Fruit fly (Drosophila melanogaster) whole organism, adult: Measurements from ENCODE around the gene tai.
A peak's percentile ranks its signal among the peaks of the same experiment; 100 is the strongest.

Source experiments
- CG11617 ChIP-seq: fragments of 200-800 bp; sonication (Bioruptor generic); optimal IDR thresholded peaks from 2 replicates; lab custom pipeline; 2017; ENCODE audit warnings: mild to moderate bottlenecking, missing biosample characterization, missing genetic modification reagents, missing genetic modification characterization
- CG12768 ChIP-seq: fragments of 200-800 bp; sonication (Bioruptor generic); optimal IDR thresholded peaks from 2 replicates; lab custom pipeline; 2017; ENCODE audit warnings: missing biosample characterization, missing genetic modification characterization, mild to moderate bottlenecking, moderate library complexity, missing genetic modification reagents
- CG14711 ChIP-seq: fragments of 200-800 bp; sonication (Bioruptor generic); optimal IDR thresholded peaks from 2 replicates; lab custom pipeline; 2018; ENCODE audit warnings: missing biosample characterization, mild to moderate bottlenecking, missing genetic modification characterization, moderate library complexity
- CG1620 ChIP-seq: fragments of 200-800 bp; sonication (Bioruptor generic); optimal IDR thresholded peaks from 2 replicates; lab custom pipeline; 2016; ENCODE audit warnings: missing biosample characterization, missing genetic modification characterization
- CG33017 ChIP-seq: fragments of 200-800 bp; sonication (Bioruptor generic); optimal IDR thresholded peaks from 2 replicates; lab custom pipeline; 2018; ENCODE audit warnings: missing biosample characterization, mild to moderate bottlenecking, missing genetic modification characterization, moderate library complexity
- CG5204 ChIP-seq: fragments of 200-800 bp; sonication (Bioruptor generic); optimal IDR thresholded peaks from 2 replicates; lab custom pipeline; 2016; ENCODE audit warnings: missing biosample characterization, missing genetic modification characterization
- CG7045 ChIP-seq: fragments of 200-800 bp; sonication (Bioruptor generic); optimal IDR thresholded peaks from 2 replicates; lab custom pipeline; 2017; ENCODE audit warnings: missing biosample characterization, mild to moderate bottlenecking, missing genetic modification characterization
- CG7101 ChIP-seq: fragments of 200-800 bp; sonication (Bioruptor generic); optimal IDR thresholded peaks from 2 replicates; lab custom pipeline; 2018; ENCODE audit warnings: missing biosample characterization, mild to moderate bottlenecking, missing genetic modification characterization, moderate library complexity
- Clk ChIP-seq: fragments of 200-800 bp; sonication (Bioruptor generic); optimal IDR thresholded peaks from 2 replicates; lab custom pipeline; 2017; ENCODE audit warnings: missing biosample characterization, missing genetic modification characterization
- Crg-1 ChIP-seq: fragments of 200-800 bp; sonication (Bioruptor generic); optimal IDR thresholded peaks from 2 replicates; lab custom pipeline; 2016; ENCODE audit warnings: missing biosample characterization, missing genetic modification characterization
- Hr96 ChIP-seq: fragments of 200-800 bp; sonication (Bioruptor generic); optimal IDR thresholded peaks from 2 replicates; lab custom pipeline; 2016; ENCODE audit warnings: missing biosample characterization, missing genetic modification characterization
- Mnt ChIP-seq: fragments of 200-800 bp; sonication (Bioruptor generic); optimal IDR thresholded peaks from 2 replicates; lab custom pipeline; 2016; ENCODE audit warnings: missing biosample characterization, mild to moderate bottlenecking, missing genetic modification characterization
- bab1 ChIP-seq: fragments of 200-800 bp; sonication (Bioruptor generic); optimal IDR thresholded peaks from 3 replicates; lab custom pipeline; 2019; ENCODE audit warnings: missing biosample characterization, mild to moderate bottlenecking, missing genetic modification characterization, moderate library complexity
- cic ChIP-seq: fragments of 200-800 bp; sonication (Bioruptor generic); optimal IDR thresholded peaks from 2 replicates; lab custom pipeline; 2017; ENCODE audit warnings: missing biosample characterization, mild to moderate bottlenecking, missing genetic modification characterization, moderate library complexity
- cnc ChIP-seq, 2 experiments: fragments of >200 bp; optimal IDR thresholded peaks; 2 replicates each; lab custom pipeline; 2017
- kay ChIP-seq: fragments of 200-800 bp; sonication (Bioruptor generic); peaks from one replicate; lab custom pipeline; 2016; ENCODE audit warnings: missing biosample characterization, missing genetic modification characterization, borderline replicate concordance
- ovo ChIP-seq: fragments of 200-800 bp; sonication (Bioruptor generic); optimal IDR thresholded peaks from 2 replicates; lab custom pipeline; 2016; ENCODE audit warnings: missing biosample characterization, missing genetic modification characterization
- pad ChIP-seq: fragments of 200-800 bp; sonication (Bioruptor generic); optimal IDR thresholded peaks from 3 replicates; lab custom pipeline; 2017; ENCODE audit warnings: missing biosample characterization, missing genetic modification characterization, mild to moderate bottlenecking, moderate library complexity, missing genetic modification reagents
- tj ChIP-seq: fragments of 200-800 bp; sonication (Bioruptor generic); optimal IDR thresholded peaks from 3 replicates; lab custom pipeline; 2017; ENCODE audit warnings: missing biosample characterization, mild to moderate bottlenecking, missing genetic modification characterization, moderate library complexity
- toe ChIP-seq: fragments of 200-800 bp; sonication (Bioruptor generic); optimal IDR thresholded peaks from 2 replicates; lab custom pipeline; 2016; ENCODE audit warnings: missing biosample characterization, missing genetic modification characterization

The tai gene

DNA sequence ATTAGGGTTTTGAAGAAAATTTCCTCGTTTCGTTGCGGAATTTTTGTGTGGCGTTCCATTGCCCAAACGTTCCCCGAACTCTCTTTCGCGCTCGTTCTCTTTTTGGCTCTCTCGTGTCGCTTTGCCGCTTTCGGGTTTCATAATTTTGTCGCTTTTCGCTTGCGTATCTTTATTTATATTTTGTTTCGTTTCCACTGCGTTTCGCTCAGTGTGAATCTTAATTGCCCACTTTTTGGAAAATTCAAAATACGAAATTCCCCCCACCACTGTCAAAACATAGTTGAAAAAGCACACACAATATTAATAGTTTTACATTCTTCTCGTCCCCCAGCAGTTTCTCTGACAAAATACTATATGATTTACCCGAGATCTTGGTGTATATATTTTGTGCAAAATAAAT, 10.2 kb downstream of the tai start:
- TF ChIP-seq CG11617 (GFP tag; lab: Kevin White, UChicago), result no peak
- TF ChIP-seq Clk (GFP tag; lab: Kevin White, UChicago), result peak; percentile 10
- TF ChIP-seq kay (GFP tag; lab: Kevin White, UChicago), result peak; percentile 80
- peak; percentile 83 for TF ChIP-seq bab1 (GFP tag; lab: Kevin White, UChicago)
- TF ChIP-seq ovo (GFP tag; lab: Kevin White, UChicago), result peak; percentile 32

DNA sequence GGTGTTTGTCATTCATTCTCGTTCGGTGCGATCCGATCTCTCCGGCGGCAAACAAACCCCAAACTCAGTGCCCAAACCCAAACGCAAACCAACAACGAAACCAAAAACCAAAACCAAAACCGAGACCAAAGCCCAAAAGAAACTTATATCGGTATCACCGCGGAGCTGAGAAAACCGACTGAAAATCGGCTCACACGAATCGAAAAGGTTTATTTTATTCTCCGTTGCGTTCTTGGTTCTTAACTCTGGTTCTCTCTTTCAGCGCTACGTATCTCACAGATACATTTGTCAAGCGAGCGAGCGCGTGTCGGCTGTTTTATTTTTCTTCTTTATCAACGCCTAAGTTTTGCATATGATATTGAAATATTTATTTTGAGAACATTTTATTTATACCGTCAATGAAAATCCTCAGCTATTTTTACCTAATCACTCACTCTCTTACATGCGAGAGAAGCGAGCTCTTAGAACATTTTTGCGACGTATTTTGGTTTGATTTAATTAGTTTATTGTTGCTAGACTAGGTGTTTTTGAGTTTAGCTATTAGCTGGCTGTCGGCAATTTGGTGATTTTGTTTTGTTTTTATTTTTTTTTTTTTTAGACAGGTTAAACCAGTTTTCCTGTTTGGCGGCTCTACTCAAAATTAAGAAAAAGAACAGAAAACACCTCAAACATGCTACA, 12.0 kb downstream of the tai start:
- TF ChIP-seq kay (GFP tag; lab: Kevin White, UChicago) (peak; percentile 86), CG12768 (GFP tag; lab: Kevin White, UChicago) (no peak), toe (GFP tag; lab: Kevin White, UChicago) (no peak), CG7101 (tag; lab: Kevin White, UChicago) (no peak), ovo (GFP tag; lab: Kevin White, UChicago) (no peak), tj (GFP tag; lab: Kevin White, UChicago) (no peak)

DNA sequence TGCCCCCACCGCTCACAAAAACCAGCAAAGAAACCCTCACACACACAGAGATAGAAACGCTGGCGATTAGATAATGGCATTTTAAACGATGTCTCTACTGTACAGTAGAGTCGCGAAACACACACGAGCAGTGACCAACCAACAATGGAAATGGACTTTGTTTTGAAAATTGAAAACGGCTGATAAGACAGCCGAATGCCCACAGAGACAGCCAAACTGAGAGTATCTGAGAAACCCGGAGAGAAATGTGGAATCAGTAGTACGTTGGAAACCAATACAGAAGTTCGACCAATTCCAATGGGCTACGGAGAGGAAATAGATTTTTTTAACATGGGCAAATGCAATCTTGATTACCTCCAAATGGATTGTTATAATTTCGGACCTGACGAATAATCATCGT, 12.7 kb downstream of the tai start:
- TF ChIP-seq ovo (GFP tag; lab: Kevin White, UChicago) (no peak), kay (GFP tag; lab: Kevin White, UChicago) (peak; percentile 94), cnc (optimal IDR thresholded peaks at IDR 0.05; lab: Kevin White, UChicago) (no peak), bab1 (GFP tag; lab: Kevin White, UChicago) (no peak), tj (GFP tag; lab: Kevin White, UChicago) (no peak), CG7101 (tag; lab: Kevin White, UChicago) (peak; percentile 24), CG12768 (GFP tag; lab: Kevin White, UChicago) (peak; percentile 74), CG33017 (tag; lab: Kevin White, UChicago) (peak; percentile 19), CG11617 (GFP tag; lab: Kevin White, UChicago) (no peak), cic (GFP tag; lab: Kevin White, UChicago) (peak; percentile 86), CG14711 (no peak), toe (GFP tag; lab: Kevin White, UChicago) (no peak), CG7045 (peak; percentile 40), pad (GFP tag; lab: Kevin White, UChicago) (peak; percentile 13), Mnt (GFP tag; lab: Kevin White, UChicago) (peak; percentile 49), Crg-1 (GFP tag; lab: Kevin White, UChicago) (no peak), CG5204 (no peak), Hr96 (no peak), Clk (GFP tag; lab: Kevin White, UChicago) (no peak), CG1620 (GFP tag; lab: Kevin White, UChicago) (no peak)

DNA sequence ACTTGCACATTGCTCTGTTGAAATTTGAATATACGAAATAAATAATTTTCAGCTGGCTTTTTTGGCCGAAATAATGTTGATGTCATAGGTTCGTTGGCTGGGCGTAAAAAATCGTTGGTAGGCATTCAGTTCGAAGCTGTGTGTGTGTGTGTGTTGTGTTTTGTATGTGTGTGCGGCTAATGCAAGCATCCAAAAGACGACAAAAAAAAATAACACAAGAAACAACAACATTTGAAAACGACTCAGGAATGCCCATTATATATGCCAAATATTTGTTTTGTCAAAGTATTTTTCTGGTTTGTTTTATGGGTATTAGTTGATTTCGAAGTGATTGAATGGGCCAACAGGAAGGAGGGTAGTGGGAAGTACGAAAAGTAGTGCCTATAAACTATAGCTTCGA, 15.1 kb downstream of the tai start:
- TF ChIP-seq CG1620 (GFP tag; lab: Kevin White, UChicago) (no peak), kay (GFP tag; lab: Kevin White, UChicago) (peak; percentile 9), ovo (GFP tag; lab: Kevin White, UChicago) (no peak)

DNA sequence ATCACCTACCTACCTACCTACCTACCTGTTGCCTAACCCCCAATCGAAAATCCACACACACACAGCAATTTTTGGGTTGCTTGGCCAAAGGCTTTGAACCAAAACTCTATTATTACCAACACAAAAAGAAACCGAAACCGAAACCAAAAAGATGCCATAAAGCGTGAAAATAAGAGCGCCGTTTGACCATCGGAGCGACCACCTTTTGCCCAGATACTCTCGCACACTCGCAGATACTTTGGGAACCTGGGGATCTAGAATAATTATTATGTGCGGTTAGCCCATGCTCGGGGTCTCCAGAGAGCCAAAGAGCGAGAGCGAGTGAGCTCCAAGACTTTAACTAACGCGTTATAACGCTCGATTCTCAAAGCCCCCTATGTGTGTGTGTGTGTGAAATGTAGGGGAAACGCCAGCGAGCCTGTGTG, 15.9 kb downstream of the tai start:
- TF ChIP-seq CG7101 (tag; lab: Kevin White, UChicago) (no peak), cnc (optimal IDR thresholded peaks at IDR 0.05; lab: Kevin White, UChicago) (no peak), Crg-1 (GFP tag; lab: Kevin White, UChicago) (no peak), kay (GFP tag; lab: Kevin White, UChicago) (no peak), Clk (GFP tag; lab: Kevin White, UChicago) (no peak), pad (GFP tag; lab: Kevin White, UChicago) (peak; percentile 81)

DNA sequence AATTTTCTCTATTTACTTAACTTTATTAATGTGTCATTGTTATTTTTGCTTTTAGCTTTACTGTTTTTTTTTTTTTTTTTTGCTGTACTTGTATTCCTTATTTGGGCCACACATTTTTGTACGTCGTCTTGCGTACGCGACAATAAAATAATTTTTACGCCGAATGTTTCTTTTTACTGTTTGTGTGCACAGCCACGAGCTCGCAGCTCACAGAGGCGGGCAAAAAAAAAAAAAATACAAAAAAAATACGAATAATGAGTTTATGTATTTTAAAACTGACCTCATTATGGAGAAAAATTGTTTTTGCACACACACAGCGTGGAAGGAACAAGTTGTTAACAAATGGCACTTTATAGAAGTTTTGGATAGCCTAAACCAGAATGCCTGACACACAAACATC, 20.9 kb downstream of the tai start:
- TF ChIP-seq Clk (GFP tag; lab: Kevin White, UChicago) (no peak), tj (GFP tag; lab: Kevin White, UChicago) (peak; percentile 18), Mnt (GFP tag; lab: Kevin White, UChicago) (no peak), CG14711 (no peak), cic (GFP tag; lab: Kevin White, UChicago) (no peak)

DNA sequence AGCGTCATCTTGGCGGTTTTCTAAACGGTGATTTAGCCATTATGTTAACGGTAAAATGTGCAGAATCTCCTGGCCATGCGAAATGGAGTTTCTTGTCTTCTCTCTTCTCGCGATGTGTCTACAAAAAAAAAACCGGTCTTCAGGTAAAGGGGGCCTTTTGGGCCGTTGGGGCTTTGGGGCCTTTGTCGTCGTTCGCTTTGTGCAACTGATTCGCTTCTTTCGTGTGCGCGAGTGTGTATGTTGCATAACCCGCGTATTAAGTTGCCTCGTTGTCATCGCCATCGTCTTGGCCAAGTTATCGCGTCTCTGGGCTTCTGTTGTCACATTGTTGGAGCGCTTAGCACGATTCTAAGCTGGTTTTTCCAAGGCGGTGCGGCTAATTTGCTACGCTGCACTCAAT, 22.3 kb downstream of the tai start:
- TF ChIP-seq CG12768 (GFP tag; lab: Kevin White, UChicago) (no peak), CG7101 (tag; lab: Kevin White, UChicago) (no peak), CG14711 (no peak), kay (GFP tag; lab: Kevin White, UChicago) (no peak), CG5204 (no peak), CG33017 (tag; lab: Kevin White, UChicago) (no peak), cic (GFP tag; lab: Kevin White, UChicago) (no peak), CG1620 (GFP tag; lab: Kevin White, UChicago) (no peak)
